Fruit fly (Drosophila melanogaster): Measurements from ENCODE around the gene sick.

DNA sequence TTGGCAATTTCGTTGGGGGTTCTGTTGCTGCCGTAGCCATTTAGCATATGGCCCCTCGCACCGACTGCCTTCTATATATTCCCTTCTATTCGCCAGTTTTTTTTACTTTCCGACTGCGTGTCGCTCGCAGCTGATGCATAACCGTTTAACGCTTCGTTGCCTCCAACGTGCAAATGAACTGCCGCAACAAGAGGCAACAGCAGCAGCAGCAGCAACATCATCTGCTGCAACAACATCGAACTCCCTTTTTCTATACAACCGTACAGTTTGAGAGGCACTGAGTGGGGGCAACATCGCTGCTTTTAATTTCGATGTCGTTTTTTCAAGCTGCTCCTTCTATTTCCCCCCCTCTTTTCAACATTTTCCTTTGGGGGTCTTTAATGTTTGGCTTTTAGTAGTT lies 156.1 kb downstream of the sick start:
- TF ChIP-seq Dll (optimal IDR thresholded peaks at IDR 0.05) (no peak), psq (optimal IDR thresholded peaks at IDR 0.05) (no peak), pan (optimal IDR thresholded peaks at IDR 0.05) (no peak), usp (GFP tag; optimal IDR thresholded peaks at IDR 0.05) (no peak)

Measured in whole organism.